Worm (Caenorhabditis elegans) whole organism, L2 larva: Measurements from ENCODE around the gene R08E3.3.

ENCODE experiments used
- C34F6.9 ChIP-seq: fragments of 150-350 bp; optimal IDR thresholded peaks from 2 replicates; lab custom pipeline; 2014; ENCODE audit warnings: missing biosample characterization, missing genetic modification characterization
- F13H6.1 ChIP-seq: sonication (generic microtip); optimal IDR thresholded peaks from 2 replicates; lab custom pipeline; 2016; ENCODE audit warnings: missing genetic modification characterization, missing compliant biosample characterization
- R02D3.7 ChIP-seq: fragments of 150-350 bp; optimal IDR thresholded peaks from 2 replicates; lab custom pipeline; 2014; ENCODE audit warnings: missing biosample characterization, missing genetic modification characterization
- ZK546.5 ChIP-seq: sonication (generic microtip); optimal IDR thresholded peaks from 2 replicates; lab custom pipeline; 2017; ENCODE audit warnings: missing biosample characterization, missing genetic modification characterization
- ama-1 ChIP-seq: fragments of 150-350 bp; optimal IDR thresholded peaks from 2 replicates; lab custom pipeline; 2018; ENCODE audit warnings: inconsistent platforms
- blmp-1 ChIP-seq: sonication (generic microtip); optimal IDR thresholded peaks from 2 replicates; lab custom pipeline; 2017; ENCODE audit warnings: missing genetic modification characterization, mild to moderate bottlenecking, missing compliant biosample characterization, antibody characterized with exemption, moderate library complexity; ENCODE audit not compliant: insufficient read depth
- ceh-82 ChIP-seq: fragments of 150-350 bp; optimal IDR thresholded peaks from 2 replicates; lab custom pipeline; 2014; ENCODE audit warnings: missing biosample characterization, missing genetic modification characterization
- crh-2 ChIP-seq: sonication (generic microtip); optimal IDR thresholded peaks from 2 replicates; lab custom pipeline; 2017; ENCODE audit warnings: missing biosample characterization, missing genetic modification characterization
- dmd-4 ChIP-seq: sonication (generic microtip); optimal IDR thresholded peaks from 2 replicates; lab custom pipeline; 2017; ENCODE audit warnings: missing biosample characterization, missing genetic modification characterization
- egl-27 ChIP-seq: sonication (generic microtip); optimal IDR thresholded peaks from 3 replicates; lab custom pipeline; 2017; ENCODE audit warnings: missing biosample characterization, missing genetic modification reagents, missing genetic modification characterization
- elt-3 ChIP-seq: sonication (generic microtip); optimal IDR thresholded peaks from 2 replicates; lab custom pipeline; 2017; ENCODE audit warnings: missing biosample characterization, missing genetic modification characterization
- fos-1 ChIP-seq: fragments of 150-350 bp; optimal IDR thresholded peaks from 2 replicates; lab custom pipeline; 2014; ENCODE audit warnings: missing biosample characterization, missing genetic modification characterization
- gmeb-1 ChIP-seq: fragments of 150-350 bp; optimal IDR thresholded peaks from 2 replicates; lab custom pipeline; 2014; ENCODE audit warnings: missing biosample characterization, missing genetic modification characterization
- lin-13 ChIP-seq: fragments of 150-350 bp; optimal IDR thresholded peaks from 2 replicates; lab custom pipeline; 2014; ENCODE audit warnings: missing biosample characterization, missing genetic modification reagents, missing genetic modification characterization
- lin-39 ChIP-seq: fragments of 150-350 bp; optimal IDR thresholded peaks from 2 replicates; lab custom pipeline; 2014; ENCODE audit warnings: missing biosample characterization, missing genetic modification reagents, missing genetic modification characterization
- lsy-2 ChIP-seq, 2 experiments: fragments of 150-350 bp in 1 of 2; sonication (generic microtip) in 1 of 2; optimal IDR thresholded peaks; 2 replicates each; lab custom pipeline; 2014 to 2017; ENCODE audit warnings: missing biosample characterization in 2 of 2, missing genetic modification characterization in 2 of 2
- mbf-1 ChIP-seq: sonication (generic microtip); optimal IDR thresholded peaks from 2 replicates; lab custom pipeline; 2017; ENCODE audit warnings: missing biosample characterization, missing genetic modification characterization
- mdl-1 ChIP-seq, 2 experiments: fragments of 150-350 bp in 1 of 2; sonication (generic microtip) in 1 of 2; optimal IDR thresholded peaks; 2 replicates each; lab custom pipeline; 2017; ENCODE audit warnings: missing biosample characterization in 2 of 2, missing genetic modification characterization in 2 of 2
- nhr-11 ChIP-seq: fragments of 150-350 bp; optimal IDR thresholded peaks from 2 replicates; lab custom pipeline; 2014; ENCODE audit warnings: missing biosample characterization, missing genetic modification characterization
- nhr-12 ChIP-seq: fragments of 150-350 bp; optimal IDR thresholded peaks from 2 replicates; lab custom pipeline; 2014; ENCODE audit warnings: missing biosample characterization, missing genetic modification characterization
- nhr-129 ChIP-seq: fragments of 150-350 bp; optimal IDR thresholded peaks from 2 replicates; lab custom pipeline; 2014; ENCODE audit warnings: missing biosample characterization, missing genetic modification characterization
- nhr-21 ChIP-seq: fragments of 150-350 bp; optimal IDR thresholded peaks from 2 replicates; lab custom pipeline; 2014; ENCODE audit warnings: missing biosample characterization, missing genetic modification characterization
- nhr-237 ChIP-seq: fragments of 150-350 bp; optimal IDR thresholded peaks from 2 replicates; lab custom pipeline; 2014; ENCODE audit warnings: missing biosample characterization, missing genetic modification characterization
- nhr-25 ChIP-seq: fragments of 150-350 bp; sonication (generic microtip); optimal IDR thresholded peaks from 3 replicates; lab custom pipeline; 2014; ENCODE audit warnings: missing biosample characterization, missing genetic modification characterization
- nhr-6 ChIP-seq: fragments of 150-350 bp; optimal IDR thresholded peaks from 2 replicates; lab custom pipeline; 2014; ENCODE audit warnings: missing biosample characterization, missing genetic modification characterization
- nhr-77 ChIP-seq: fragments of 150-350 bp; optimal IDR thresholded peaks from 2 replicates; lab custom pipeline; 2014; ENCODE audit warnings: missing biosample characterization, missing genetic modification characterization
- peb-1 ChIP-seq: fragments of 150-350 bp; optimal IDR thresholded peaks from 2 replicates; lab custom pipeline; 2014; ENCODE audit warnings: missing biosample characterization, missing genetic modification characterization
- sem-4 ChIP-seq: fragments of 150-350 bp; optimal IDR thresholded peaks from 2 replicates; lab custom pipeline; 2014; ENCODE audit warnings: missing biosample characterization, missing genetic modification reagents, missing genetic modification characterization
- sma-3 ChIP-seq: sonication (generic microtip); optimal IDR thresholded peaks from 2 replicates; lab custom pipeline; 2016; ENCODE audit warnings: missing genetic modification reagents, missing genetic modification characterization, missing compliant biosample characterization
- sma-9 ChIP-seq, 2 experiments: fragments of 150-350 bp in 1 of 2; sonication (generic microtip) in 1 of 2; optimal IDR thresholded peaks; 2 replicates each; lab custom pipeline; 2014 to 2016; ENCODE audit warnings: missing genetic modification characterization in 2 of 2, mild to moderate bottlenecking in 1 of 2, missing biosample characterization in 1 of 2, missing compliant biosample characterization in 1 of 2, missing genetic modification reagents in 1 of 2, moderate library complexity in 1 of 2
- unc-55 ChIP-seq: fragments of 150-350 bp; sonication (generic microtip); optimal IDR thresholded peaks from 3 replicates; lab custom pipeline; 2014; ENCODE audit warnings: missing biosample characterization, missing genetic modification reagents, missing genetic modification characterization
- unc-62 ChIP-seq: fragments of 150-350 bp; optimal IDR thresholded peaks from 2 replicates; lab custom pipeline; 2014; ENCODE audit warnings: missing biosample characterization, missing genetic modification reagents, missing genetic modification characterization
- zag-1 ChIP-seq: fragments of 150-350 bp; optimal IDR thresholded peaks from 2 replicates; lab custom pipeline; 2014; ENCODE audit warnings: missing biosample characterization, missing genetic modification characterization
- ztf-1 ChIP-seq: fragments of 200-800 bp; sonication (Bioruptor generic); conservative IDR thresholded peaks from 2 replicates; pipeline ENCODE4 v1.3.6; 2022; ENCODE audit warnings: missing genetic modification characterization, missing compliant biosample characterization

The R08E3.3 gene

DNA sequence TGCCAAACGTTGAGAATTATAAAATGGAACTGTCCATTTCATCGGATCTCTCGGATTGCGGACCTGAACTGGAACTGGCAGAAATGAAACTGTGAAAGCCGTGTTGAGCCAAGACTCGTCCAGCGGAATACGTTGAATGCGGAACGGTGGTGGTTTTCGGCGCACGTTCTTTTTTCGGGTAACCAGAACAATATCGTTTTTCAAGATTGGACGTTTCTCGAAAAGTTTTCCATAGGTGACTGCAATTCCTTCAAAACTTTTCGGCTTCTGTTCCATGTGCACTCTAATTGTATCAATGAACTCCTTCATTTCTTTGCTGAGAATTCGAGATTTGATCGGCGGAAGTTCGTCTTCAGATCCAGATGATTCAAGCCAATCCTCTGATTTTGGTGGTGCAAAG is 26.4 kb downstream of the R08E3.3 start:
- TF ChIP-seq nhr-237: no peak
- TF ChIP-seq nhr-25 (tag; lab: Kevin White, UChicago): no peak

- TF ChIP-seq mdl-1 (tag; optimal IDR thresholded peaks at IDR 0.05; lab: Kevin White, UChicago): no peak
- no peak for TF ChIP-seq ztf-1
- TF ChIP-seq unc-55 (GFP tag; lab: Kevin White, UChicago): no peak
- TF ChIP-seq crh-2 (tag; lab: Kevin White, UChicago): peak; percentile 73
- TF ChIP-seq zag-1 (tag; lab: Kevin White, UChicago): no peak
- TF ChIP-seq nhr-12 (tag; lab: Kevin White, UChicago): no peak
- TF ChIP-seq lin-13: no peak
- peak; percentile 89 for TF ChIP-seq fos-1
- no peak for TF ChIP-seq peb-1 (tag; lab: Kevin White, UChicago)
- peak; percentile 62 for TF ChIP-seq sma-9 (GFP tag; optimal IDR thresholded peaks at IDR 0.05; lab: Kevin White, UChicago)
- TF ChIP-seq sma-9 (tag; optimal IDR thresholded peaks at IDR 0.05; lab: Kevin White, UChicago): no peak
- TF ChIP-seq egl-27 (tag; lab: Kevin White, UChicago): no peak
- no peak for TF ChIP-seq elt-3 (tag; lab: Kevin White, UChicago)
- TF ChIP-seq unc-62 (GFP tag; lab: Kevin White, UChicago): no peak
- TF ChIP-seq lin-39: no peak
- peak; percentile 55 for TF ChIP-seq C34F6.9 (tag; lab: Kevin White, UChicago)
- TF ChIP-seq sem-4 (tag; lab: Kevin White, UChicago): no peak
- no peak for TF ChIP-seq R02D3.7
- no peak for TF ChIP-seq ama-1 (lab: Kevin White, UChicago)
- no peak for TF ChIP-seq ZK546.5
- peak; percentile 0 for TF ChIP-seq sma-3 (GFP tag; lab: Kevin White, UChicago)
- TF ChIP-seq nhr-77 (tag; lab: Kevin White, UChicago): no peak
- TF ChIP-seq nhr-21: no peak
- TF ChIP-seq nhr-6: no peak
- no peak for TF ChIP-seq gmeb-1 (tag; lab: Kevin White, UChicago)
- TF ChIP-seq nhr-129 (tag; lab: Kevin White, UChicago): peak; percentile 32
These were observed 34.7 kb downstream of the R08E3.3 start, which contains the start of gene F39C12.1 for ce11 chrX:4853060-4853459. F39C12.1 (minus strand) TSS chrX:4853195.

ce11 chrX:4859582-4860095 is 41.2 kb downstream of the R08E3.3 start, which contains the start of gene add-1:
add-1 (minus strand) TSS chrX:4860045.
- TF ChIP-seq nhr-237: no peak
- no peak for TF ChIP-seq unc-55 (GFP tag; lab: Kevin White, UChicago)
- peak; percentile 40 for TF ChIP-seq sma-9 (GFP tag; optimal IDR thresholded peaks at IDR 0.05; lab: Kevin White, UChicago)
- TF ChIP-seq sma-9 (tag; optimal IDR thresholded peaks at IDR 0.05; lab: Kevin White, UChicago): no peak
- TF ChIP-seq mbf-1 (tag; lab: Kevin White, UChicago): no peak
- no peak for TF ChIP-seq blmp-1 (tag; lab: Kevin White, UChicago)
- no peak for TF ChIP-seq lsy-2 (tag; optimal IDR thresholded peaks at IDR 0.05; lab: Kevin White, UChicago)
- TF ChIP-seq dmd-4 (tag; lab: Kevin White, UChicago): no peak
- no peak for TF ChIP-seq elt-3 (tag; lab: Kevin White, UChicago)
- TF ChIP-seq ceh-82 (tag; lab: Kevin White, UChicago): no peak
- no peak for TF ChIP-seq sma-3 (GFP tag; lab: Kevin White, UChicago)
- TF ChIP-seq nhr-25 (tag; lab: Kevin White, UChicago): no peak
- no peak for TF ChIP-seq nhr-11
- TF ChIP-seq lin-39: no peak
- TF ChIP-seq F13H6.1: no peak
- peak; percentile 35 for TF ChIP-seq C34F6.9 (tag; lab: Kevin White, UChicago)

- peak; percentile 2 for TF ChIP-seq gmeb-1 (tag; lab: Kevin White, UChicago)
- no peak for TF ChIP-seq egl-27 (tag; lab: Kevin White, UChicago)
- TF ChIP-seq nhr-25 (tag; lab: Kevin White, UChicago): peak; percentile 37
- TF ChIP-seq, all 48 proteins: peak for 2
These were observed 43.0 kb downstream of the R08E3.3 start for ce11 chrX:4861413-4861812.

- TF ChIP-seq fos-1 (peak; percentile 37), R02D3.7 (no peak)
These were observed 43.7 kb downstream of the R08E3.3 start for ce11 chrX:4862062-4862461.
